Worm (Caenorhabditis elegans): ENCODE measurements around the gene emb-8.

Gene emb-8

DNA sequence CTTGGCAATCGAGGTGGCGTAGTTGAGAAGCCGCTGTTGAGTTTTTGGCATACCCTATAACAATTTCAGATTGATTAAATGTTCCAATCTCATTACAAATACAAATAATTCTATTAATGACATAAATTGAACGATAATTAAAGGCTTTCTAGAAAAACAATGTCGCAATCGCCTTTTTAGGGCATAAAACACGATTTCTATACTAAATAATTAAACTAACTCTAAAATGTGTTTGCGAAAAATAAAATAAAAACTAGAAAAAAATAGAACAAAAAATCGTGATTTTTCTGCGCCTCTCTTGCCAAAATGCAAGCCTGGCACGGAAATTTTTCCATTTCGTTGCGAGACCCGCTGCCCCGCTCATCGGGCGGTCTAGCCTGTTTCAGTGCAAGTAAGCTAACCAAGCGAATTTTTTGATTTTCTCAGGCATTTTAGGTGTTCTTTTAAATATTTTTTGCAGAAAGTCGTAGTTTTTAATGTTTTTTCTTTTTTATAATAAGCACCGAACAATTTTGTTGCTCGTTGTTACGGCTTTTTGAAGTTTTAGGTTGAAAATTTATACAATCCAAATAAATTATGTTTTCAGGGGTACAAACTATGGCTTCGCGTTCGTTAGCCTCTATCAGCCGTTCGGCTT lies 28.5 kb upstream of the emb-8 start, which contains the start of the genes C34E10.12, C34E10.10 and atp-2 (continued):
- TF ChIP-seq tbp1 (GFP tag; optimal IDR thresholded peaks at IDR 0.05) (peak; percentile 61), B0035.1 (tag; optimal IDR thresholded peaks at IDR 0.05) (no peak), rpc-1 (optimal IDR thresholded peaks at IDR 0.05) (peak; percentile 25), rpc-1 (tag; optimal IDR thresholded peaks at IDR 0.05) (no peak), lir-1 (GFP tag; conservative IDR thresholded peaks at IDR 0.05) (no peak), dpl-1 (GFP tag; optimal IDR thresholded peaks at IDR 0.05) (peak; percentile 58), rec-8 (tag; optimal IDR thresholded peaks at IDR 0.05) (no peak), hmg-1.2 (GFP tag; IDR thresholded peaks at IDR 0.05) (peak; percentile 47; the same call in 1 of the 2 replicates), pha-4 (tag; optimal IDR thresholded peaks at IDR 0.05) (peak; percentile 11), egl-44 (GFP tag; IDR thresholded peaks at IDR 0.05) (no peak), dox-1 (GFP tag; IDR thresholded peaks at IDR 0.05) (peak; percentile 56), K11D2.4 (GFP tag; IDR thresholded peaks at IDR 0.05) (peak; percentile 20; the same call in 1 of the 2 replicates), lsy-27 (tag; optimal IDR thresholded peaks at IDR 0.05; ENCODE audit: borderline replicate concordance, insufficient read depth) (no peak), chd-7 (tag; optimal IDR thresholded peaks at IDR 0.05) (no peak), nfyb-1 (GFP tag; IDR thresholded peaks at IDR 0.05) (peak; percentile 73; the same call in 1 of the 2 replicates), snpc-3.4 (tag; optimal IDR thresholded peaks at IDR 0.05) (peak; percentile 62), Y53G8AR.9 (GFP tag; conservative IDR thresholded peaks at IDR 0.05) (0 out of 2 replicates have a peak, but pooled peaks have one; percentile 34), unc-130 (GFP tag; optimal IDR thresholded peaks at IDR 0.05) (peak; percentile 23), snpc-1.3 (tag; optimal IDR thresholded peaks at IDR 0.05; ENCODE audit: insufficient read depth) (peak; percentile 62), fkh-3 (tag; optimal IDR thresholded peaks at IDR 0.05) (no peak), F23B12.7 (tag; optimal IDR thresholded peaks at IDR 0.05; ENCODE audit: insufficient read depth) (peak; percentile 87), ztf-26 (tag; optimal IDR thresholded peaks at IDR 0.05) (peak; percentile 19), mel-28 (tag; optimal IDR thresholded peaks at IDR 0.05; ENCODE audit: borderline replicate concordance) (no peak), F39B2.1 (GFP tag; IDR thresholded peaks at IDR 0.05) (no peak), sptf-2 (GFP tag; optimal IDR thresholded peaks at IDR 0.05) (no peak), dpff-1 (tag; optimal IDR thresholded peaks at IDR 0.05) (no peak), efl-1 (GFP tag; optimal IDR thresholded peaks at IDR 0.05) (no peak), F55B11.4 (tag; optimal IDR thresholded peaks at IDR 0.05; ENCODE audit: borderline replicate concordance, insufficient read depth) (no peak), tbx-9 (tag; optimal IDR thresholded peaks at IDR 0.05; ENCODE audit: borderline replicate concordance) (no peak), lin-35 (GFP tag; optimal IDR thresholded peaks at IDR 0.05) (peak in 1 of 3 experiments; percentile 76), madf-10 (tag; optimal IDR thresholded peaks at IDR 0.05) (peak; percentile 54), ztf-18 (tag; optimal IDR thresholded peaks at IDR 0.05) (peak; percentile 12), lin-40 (tag; optimal IDR thresholded peaks at IDR 0.05) (peak; percentile 64), madf-3 (GFP tag; IDR thresholded peaks at IDR 0.05) (no peak), athp-1 (tag; optimal IDR thresholded peaks at IDR 0.05) (no peak), bed-2 (GFP tag; IDR thresholded peaks at IDR 0.05) (no peak), F57A8.1 (GFP tag; optimal IDR thresholded peaks at IDR 0.05) (no peak), nhr-120 (GFP tag; IDR thresholded peaks at IDR 0.05) (no peak), nhr-27 (tag; optimal IDR thresholded peaks at IDR 0.05) (no peak), ZK185.1 (tag; optimal IDR thresholded peaks at IDR 0.05; ENCODE audit: poor library complexity, severe bottlenecking) (peak; percentile 68), F22D6.2 (tag; optimal IDR thresholded peaks at IDR 0.05) (no peak), D2030.7 (GFP tag; IDR thresholded peaks at IDR 0.05) (no peak; the same call in 1 of the 2 replicates), lin-54 (GFP tag; optimal IDR thresholded peaks at IDR 0.05) (peak; percentile 71), nhr-80 (tag; optimal IDR thresholded peaks at IDR 0.05) (peak; percentile 38), F37B4.10 (GFP tag; IDR thresholded peaks at IDR 0.05) (no peak), aptf-3 (GFP tag; IDR thresholded peaks at IDR 0.05) (no peak), tlf-1 (GFP tag; optimal IDR thresholded peaks at IDR 0.05) (peak; percentile 13)

All from whole organism, young adult.